Fruit fly (Drosophila melanogaster) whole organism, adult: ENCODE results near the gene CG5697.

Experiments
- CG14711 ChIP-seq: fragments of 200-800 bp; sonication (Bioruptor generic); optimal IDR thresholded peaks from 2 replicates; lab custom pipeline; 2018; ENCODE audit warnings: missing biosample characterization, mild to moderate bottlenecking, missing genetic modification characterization, moderate library complexity
- CG5204 ChIP-seq: fragments of 200-800 bp; sonication (Bioruptor generic); optimal IDR thresholded peaks from 2 replicates; lab custom pipeline; 2016; ENCODE audit warnings: missing biosample characterization, missing genetic modification characterization
- CG7045 ChIP-seq: fragments of 200-800 bp; sonication (Bioruptor generic); optimal IDR thresholded peaks from 2 replicates; lab custom pipeline; 2017; ENCODE audit warnings: missing biosample characterization, mild to moderate bottlenecking, missing genetic modification characterization
- Mnt ChIP-seq: fragments of 200-800 bp; sonication (Bioruptor generic); optimal IDR thresholded peaks from 2 replicates; lab custom pipeline; 2016; ENCODE audit warnings: missing biosample characterization, mild to moderate bottlenecking, missing genetic modification characterization
- bab1 ChIP-seq: fragments of 200-800 bp; sonication (Bioruptor generic); optimal IDR thresholded peaks from 3 replicates; lab custom pipeline; 2019; ENCODE audit warnings: missing biosample characterization, mild to moderate bottlenecking, missing genetic modification characterization, moderate library complexity

- TF ChIP-seq CG14711 (tag; lab: Kevin White, UChicago), result no peak
- TF ChIP-seq bab1 (GFP tag; lab: Kevin White, UChicago), result no peak
- TF ChIP-seq Mnt (GFP tag; lab: Kevin White, UChicago), result no peak
- TF ChIP-seq CG5204 (GFP tag; lab: Kevin White, UChicago), result no peak
- no peak for TF ChIP-seq CG7045
These were observed 39.1 kb upstream of the CG5697 start for dm6 chr3R:20976649-20977048.
